Fruit fly (Drosophila melanogaster) whole organism, embryonic: ENCODE results near the gene Hrb98DE.

Experiments
- B-H1 ChIP-seq: fragments of 200-800 bp; sonication (Bioruptor generic); IDR thresholded peaks from 3 replicates; pipeline ENCODE4 v1.3.6; 2022; ENCODE audit warnings: missing biosample characterization, missing genetic modification characterization
- CG10462 ChIP-seq: fragments of 200-800 bp; sonication (Bioruptor generic); optimal IDR thresholded peaks from 2 replicates; lab custom pipeline; 2016; ENCODE audit warnings: missing biosample characterization, missing genetic modification characterization
- CG10979 ChIP-seq: fragments of 200-800 bp; sonication (Bioruptor generic); optimal IDR thresholded peaks from 2 replicates; lab custom pipeline; 2018; ENCODE audit warnings: missing biosample characterization, mild to moderate bottlenecking, missing genetic modification characterization, moderate library complexity
- CG11504 ChIP-seq: fragments of 200-800 bp; sonication (Bioruptor generic); optimal IDR thresholded peaks from 3 replicates; lab custom pipeline; 2019; ENCODE audit warnings: missing biosample characterization, mild to moderate bottlenecking, missing genetic modification characterization, moderate library complexity
- CG11695 ChIP-seq: fragments of 200-800 bp; sonication (Bioruptor generic); IDR thresholded peaks from 3 replicates; pipeline ENCODE4 v1.3.6; 2022; ENCODE audit warnings: missing biosample characterization, missing genetic modification characterization
- CG11723 ChIP-seq: fragments of 200-800 bp; sonication (Bioruptor generic); optimal IDR thresholded peaks from 2 replicates; lab custom pipeline; 2017; ENCODE audit warnings: missing biosample characterization, mild to moderate bottlenecking, missing genetic modification characterization
- CG12236 ChIP-seq: fragments of 200-800 bp; sonication (Bioruptor generic); optimal IDR thresholded peaks from 2 replicates; lab custom pipeline; 2016; ENCODE audit warnings: missing biosample characterization, missing genetic modification characterization
- CG1233 ChIP-seq: fragments of 200-800 bp; sonication (Bioruptor generic); optimal IDR thresholded peaks from 4 replicates; lab custom pipeline; 2018; ENCODE audit warnings: missing biosample characterization, mild to moderate bottlenecking, missing genetic modification characterization
- CG12744 ChIP-seq: fragments of 200-800 bp; sonication (Bioruptor generic); optimal IDR thresholded peaks from 2 replicates; lab custom pipeline; 2016; ENCODE audit warnings: missing biosample characterization, missing genetic modification characterization
- CG15601 ChIP-seq: fragments of 200-800 bp; sonication (Bioruptor generic); optimal IDR thresholded peaks from 3 replicates; lab custom pipeline; 2019; ENCODE audit warnings: missing biosample characterization, mild to moderate bottlenecking, missing genetic modification characterization, moderate library complexity
- CG17361 ChIP-seq: fragments of 200-800 bp; sonication (Bioruptor generic); IDR thresholded peaks from 3 replicates; pipeline ENCODE4 v1.3.6; 2022; ENCODE audit warnings: missing biosample characterization, missing genetic modification characterization
- CG18262 ChIP-seq: fragments of 200-800 bp; optimal IDR thresholded peaks from 3 replicates; lab custom pipeline; 2019; ENCODE audit warnings: missing biosample characterization, mild to moderate bottlenecking, missing genetic modification characterization, moderate library complexity
- CG2712 ChIP-seq: fragments of 200-800 bp; optimal IDR thresholded peaks from 3 replicates; lab custom pipeline; 2019; ENCODE audit warnings: missing biosample characterization, mild to moderate bottlenecking, missing genetic modification characterization, moderate library complexity
- CG3995 ChIP-seq: fragments of 200-800 bp; sonication (Bioruptor generic); optimal IDR thresholded peaks from 3 replicates; lab custom pipeline; 2016; ENCODE audit warnings: missing biosample characterization, missing genetic modification characterization
- CG4820 ChIP-seq: fragments of 200-800 bp; sonication (Bioruptor generic); optimal IDR thresholded peaks from 3 replicates; lab custom pipeline; 2016; ENCODE audit warnings: missing biosample characterization, missing genetic modification characterization
- CG4854 ChIP-seq: fragments of 200-800 bp; sonication (Bioruptor generic); optimal IDR thresholded peaks from 2 replicates; lab custom pipeline; 2016; ENCODE audit warnings: missing biosample characterization, missing genetic modification characterization, inconsistent platforms
- CG6272 ChIP-seq: fragments of 200-800 bp; sonication (Bioruptor generic); IDR thresholded peaks from 2 replicates; pipeline ENCODE4 v1.3.6; 2022; ENCODE audit warnings: missing biosample characterization, missing genetic modification characterization
- CG7839 ChIP-seq: fragments of 200-800 bp; sonication (Bioruptor generic); optimal IDR thresholded peaks from 3 replicates; lab custom pipeline; 2018; ENCODE audit warnings: missing biosample characterization, mild to moderate bottlenecking, missing genetic modification characterization, moderate library complexity
- CG7987 ChIP-seq: fragments of 200-800 bp; sonication (Bioruptor generic); optimal IDR thresholded peaks from 2 replicates; lab custom pipeline; 2018; ENCODE audit warnings: missing biosample characterization, mild to moderate bottlenecking, missing genetic modification characterization, moderate library complexity
- CG8359 ChIP-seq: fragments of 200-800 bp; sonication (Bioruptor generic); optimal IDR thresholded peaks from 2 replicates; lab custom pipeline; 2017; ENCODE audit warnings: missing biosample characterization, mild to moderate bottlenecking, missing genetic modification characterization, borderline replicate concordance
- CG8944 ChIP-seq: fragments of 200-800 bp; sonication (Bioruptor generic); optimal IDR thresholded peaks from 3 replicates; lab custom pipeline; 2016; ENCODE audit warnings: missing biosample characterization, missing genetic modification characterization
- CHES-1-like ChIP-seq: fragments of 200-800 bp; sonication (Bioruptor generic); optimal IDR thresholded peaks from 2 replicates; lab custom pipeline; 2016; ENCODE audit warnings: missing biosample characterization, missing genetic modification characterization
- D ChIP-seq, 2 experiments: fragments of 200-800 bp in 1 of 2; fragments of >200 bp in 1 of 2; sonication (Bioruptor generic) in 1 of 2; optimal IDR thresholded peaks; 2 replicates in 1 of 2; 3 replicates in 1 of 2; lab custom pipeline; 2017; ENCODE audit warnings: mild to moderate bottlenecking in 1 of 2, missing biosample characterization in 1 of 2, missing genetic modification characterization in 1 of 2, missing genetic modification reagents in 1 of 2
- H2.0 ChIP-seq: fragments of 200-800 bp; sonication (Bioruptor generic); IDR thresholded peaks from 2 replicates; pipeline ENCODE4 v1.3.6; 2022; ENCODE audit warnings: missing biosample characterization, missing genetic modification characterization
- Hr3 ChIP-seq: fragments of 200-800 bp; sonication (Bioruptor generic); optimal IDR thresholded peaks from 3 replicates; lab custom pipeline; 2016; ENCODE audit warnings: missing biosample characterization, missing genetic modification characterization
- Hr51 ChIP-seq, 2 experiments: fragments of 200-800 bp; sonication (Bioruptor generic); optimal IDR thresholded peaks; 2 replicates in 1 of 2; 3 replicates in 1 of 2; lab custom pipeline; 2016 to 2018; ENCODE audit warnings: missing biosample characterization in 2 of 2, missing genetic modification characterization in 2 of 2, mild to moderate bottlenecking in 1 of 2, moderate library complexity in 1 of 2
- Hr78 ChIP-seq, 2 experiments: fragments of 200-800 bp in 1 of 2; fragments of >200 bp in 1 of 2; sonication (Bioruptor generic) in 1 of 2; optimal IDR thresholded peaks; 2 replicates each; lab custom pipeline; 2017 to 2019; ENCODE audit warnings: missing biosample characterization in 2 of 2, missing genetic modification characterization in 2 of 2, mild to moderate bottlenecking in 1 of 2, moderate library complexity in 1 of 2
- Mad ChIP-seq: fragments of 200-800 bp; sonication (Bioruptor generic); optimal IDR thresholded peaks from 2 replicates; lab custom pipeline; 2016; ENCODE audit warnings: missing biosample characterization, missing genetic modification characterization
- Med ChIP-seq: fragments of 200-800 bp; sonication (Bioruptor generic); peaks from one replicate; lab custom pipeline; 2016; ENCODE audit warnings: missing biosample characterization, missing genetic modification characterization, mild to moderate bottlenecking, inconsistent platforms, moderate library complexity
- Neu2 ChIP-seq: fragments of 200-800 bp; sonication (Bioruptor generic); optimal IDR thresholded peaks from 3 replicates; lab custom pipeline; 2016; ENCODE audit warnings: missing biosample characterization, missing genetic modification characterization, borderline replicate concordance
- NfI ChIP-seq: fragments of 200-800 bp; sonication (Bioruptor generic); optimal IDR thresholded peaks from 3 replicates; lab custom pipeline; 2018; ENCODE audit warnings: missing biosample characterization, mild to moderate bottlenecking, missing genetic modification characterization, moderate library complexity
- Side ChIP-seq: fragments of 200-800 bp; sonication (Bioruptor generic); optimal IDR thresholded peaks from 2 replicates; lab custom pipeline; 2016; ENCODE audit warnings: missing biosample characterization, missing genetic modification characterization
- Sox102F ChIP-seq: fragments of 200-800 bp; sonication (Bioruptor generic); optimal IDR thresholded peaks from 2 replicates; lab custom pipeline; 2018; ENCODE audit warnings: missing biosample characterization, mild to moderate bottlenecking, missing genetic modification characterization, moderate library complexity
- ap ChIP-seq: fragments of 200-800 bp; sonication (Bioruptor generic); IDR thresholded peaks from 2 replicates; pipeline ENCODE4 v1.3.6; 2022; ENCODE audit warnings: missing biosample characterization, missing genetic modification characterization
- br ChIP-seq: fragments of >200 bp; optimal IDR thresholded peaks from 2 replicates; lab custom pipeline; 2017
- btn ChIP-seq: fragments of 200-800 bp; sonication (Bioruptor generic); optimal IDR thresholded peaks from 2 replicates; lab custom pipeline; 2016; ENCODE audit warnings: missing biosample characterization, missing genetic modification characterization
- cas ChIP-seq: fragments of 200-800 bp; sonication (Bioruptor generic); IDR thresholded peaks from 2 replicates; pipeline ENCODE4 v1.3.6; 2022; ENCODE audit warnings: missing biosample characterization, missing genetic modification characterization
- croc ChIP-seq: fragments of 200-800 bp; sonication (Bioruptor generic); conservative IDR thresholded peaks from 3 replicates; pipeline ENCODE4 v1.3.6; 2022; ENCODE audit warnings: missing biosample characterization, missing genetic modification characterization
- cwo ChIP-seq: fragments of 200-800 bp; sonication (Bioruptor generic); optimal IDR thresholded peaks from 3 replicates; lab custom pipeline; 2017; ENCODE audit warnings: missing biosample characterization, missing genetic modification characterization, mild to moderate bottlenecking, moderate library complexity, missing genetic modification reagents
- eve ChIP-seq, 2 experiments: fragments of >200 bp; optimal IDR thresholded peaks; 2 replicates each; lab custom pipeline; 2017; ENCODE audit warnings: missing biosample characterization in 2 of 2, missing genetic modification characterization in 2 of 2
- gem ChIP-seq: fragments of 200-800 bp; sonication (Bioruptor generic); optimal IDR thresholded peaks from 2 replicates; lab custom pipeline; 2019; ENCODE audit warnings: missing biosample characterization, mild to moderate bottlenecking, missing genetic modification characterization, moderate library complexity
- lola ChIP-seq, 3 experiments: fragments of >200 bp in 2 of 3; fragments of 200-800 bp in 1 of 3; sonication (Bioruptor generic) in 1 of 3; optimal IDR thresholded peaks; 2 replicates each; lab custom pipeline; 2017 to 2019; ENCODE audit warnings: missing biosample characterization in 3 of 3, missing genetic modification characterization in 3 of 3, mild to moderate bottlenecking in 1 of 3, moderate library complexity in 1 of 3
- mld ChIP-seq: fragments of 200-800 bp; sonication (Bioruptor generic); IDR thresholded peaks from 3 replicates; pipeline ENCODE4 v1.3.6; 2022; ENCODE audit warnings: missing biosample characterization, missing genetic modification characterization; ENCODE audit not compliant: partially characterized antibody
- nmo ChIP-seq: fragments of 200-800 bp; sonication (Bioruptor generic); optimal IDR thresholded peaks from 2 replicates; lab custom pipeline; 2018; ENCODE audit warnings: missing biosample characterization, mild to moderate bottlenecking, missing genetic modification characterization, moderate library complexity
- sr ChIP-seq: fragments of 200-800 bp; sonication (Bioruptor generic); IDR thresholded peaks from 3 replicates; pipeline ENCODE4 v1.3.6; 2022; ENCODE audit warnings: missing biosample characterization, missing genetic modification characterization
- stc ChIP-seq: fragments of 200-800 bp; sonication (Bioruptor generic); IDR thresholded peaks from 2 replicates; pipeline ENCODE4 v1.3.6; 2022; ENCODE audit warnings: missing biosample characterization, missing genetic modification characterization
- tin ChIP-seq: fragments of 200-800 bp; sonication (Bioruptor generic); optimal IDR thresholded peaks from 3 replicates; lab custom pipeline; 2016; ENCODE audit warnings: missing biosample characterization, missing genetic modification characterization

The Hrb98DE gene

dm6 chr3R:28629186-28629979 lies 29.7 kb downstream of the Hrb98DE start (continued):
- TF ChIP-seq lola (GFP tag; optimal IDR thresholded peaks at IDR 0.05; lab: Kevin White, UChicago) = peak in 1 of 3 experiments; percentile 30
- no peak for TF ChIP-seq Sox102F (GFP tag; lab: Kevin White, UChicago)
- peak; percentile 35 for TF ChIP-seq CG2712
- no peak for TF ChIP-seq tin (GFP tag; lab: Kevin White, UChicago)
- TF ChIP-seq H2.0 = no peak
- TF ChIP-seq Side (GFP tag; lab: Kevin White, UChicago) = no peak
- TF ChIP-seq Mad (GFP tag; lab: Kevin White, UChicago) = no peak
- TF ChIP-seq Hr51 (GFP tag; optimal IDR thresholded peaks at IDR 0.05; lab: Kevin White, UChicago) = peak in 1 of 2 experiments; percentile 22
- no peak for TF ChIP-seq D (optimal IDR thresholded peaks at IDR 0.05; lab: Kevin White, UChicago)
- TF ChIP-seq D (GFP tag; optimal IDR thresholded peaks at IDR 0.05; lab: Kevin White, UChicago) = peak; percentile 45
- TF ChIP-seq Neu2 = no peak
- no peak for TF ChIP-seq stc (GFP tag; lab: Robert Waterston, UW)
- peak; percentile 43 for TF ChIP-seq gem (tag; lab: Kevin White, UChicago)
- no peak for TF ChIP-seq CG10462
- no peak for TF ChIP-seq CG8944
- no peak for TF ChIP-seq CG4854 (GFP tag; lab: Kevin White, UChicago)
- no peak for TF ChIP-seq CG12744 (GFP tag; lab: Kevin White, UChicago)
- TF ChIP-seq CG7839 (tag; lab: Kevin White, UChicago) = peak; percentile 43
- TF ChIP-seq eve (GFP tag; optimal IDR thresholded peaks at IDR 0.05; lab: Kevin White, UChicago) = peak in 1 of 2 experiments; percentile 29
- TF ChIP-seq cwo (GFP tag; lab: Kevin White, UChicago) = no peak
- TF ChIP-seq B-H1 = no peak
- TF ChIP-seq CG11723 = peak; percentile 11

dm6 chr3R:28630092-28630491 lies 30.5 kb downstream of the Hrb98DE start:
- peak; percentile 28 for TF ChIP-seq CG10979 (tag; lab: Kevin White, UChicago)
- TF ChIP-seq CG3995 (GFP tag; lab: Kevin White, UChicago) = no peak
- TF ChIP-seq CG15601 (tag; lab: Kevin White, UChicago) = no peak
- 0 out of 3 replicates have a peak, but pooled peaks have one; percentile 26 for TF ChIP-seq CG17361
- TF ChIP-seq CG18262 = peak; percentile 42
- TF ChIP-seq ap = 0 out of 2 replicates have a peak, but pooled peaks have one; percentile 16
- no peak for TF ChIP-seq croc (GFP tag; lab: Robert Waterston, UW)
- peak; percentile 26 for TF ChIP-seq gem (tag; lab: Kevin White, UChicago)
- no peak for TF ChIP-seq cas (GFP tag; lab: Robert Waterston, UW)
- TF ChIP-seq Hr78 (GFP tag; optimal IDR thresholded peaks at IDR 0.05; lab: Kevin White, UChicago) = no peak
- TF ChIP-seq CG7839 (tag; lab: Kevin White, UChicago) = peak; percentile 22
- peak; percentile 34 for TF ChIP-seq CG11504
- TF ChIP-seq CG7987 (GFP tag; lab: Kevin White, UChicago) = no peak
- TF ChIP-seq D (optimal IDR thresholded peaks at IDR 0.05; lab: Kevin White, UChicago) = no peak
- TF ChIP-seq D (GFP tag; optimal IDR thresholded peaks at IDR 0.05; lab: Kevin White, UChicago) = peak; percentile 33
- no peak for TF ChIP-seq mld
- no peak for TF ChIP-seq CG11695
- TF ChIP-seq br (lab: Kevin White, UChicago) = no peak
- TF ChIP-seq CHES-1-like (GFP tag; lab: Kevin White, UChicago) = no peak
- TF ChIP-seq CG12236 (GFP tag; lab: Kevin White, UChicago) = no peak
- TF ChIP-seq CG6272 (GFP tag; lab: Robert Waterston, UW) = no peak
- TF ChIP-seq CG1233 (GFP tag; lab: Kevin White, UChicago) = peak; percentile 8
- peak; percentile 1 for TF ChIP-seq CG4820 (GFP tag; lab: Kevin White, UChicago)
- peak in 1 of 3 experiments; percentile 30 for TF ChIP-seq lola (GFP tag; optimal IDR thresholded peaks at IDR 0.05; lab: Kevin White, UChicago)
- no peak for TF ChIP-seq NfI
- peak; percentile 39 for TF ChIP-seq nmo (GFP tag; lab: Kevin White, UChicago)
- TF ChIP-seq Mad (GFP tag; lab: Kevin White, UChicago) = no peak
- peak; percentile 9 for TF ChIP-seq CG8359
- peak; percentile 10 for TF ChIP-seq Med
- no peak for TF ChIP-seq Hr3 (GFP tag; lab: Kevin White, UChicago)
- no peak for TF ChIP-seq sr
- TF ChIP-seq btn (GFP tag; lab: Kevin White, UChicago) = no peak
